Fruit fly (Drosophila melanogaster): ENCODE data around the gene Afti.
A peak's percentile ranks its signal among the peaks of the same experiment; 100 is the strongest.

The Afti gene

dm6 chr3R:14315912-14316444, 10.5 kb downstream of the Afti start, which contains the start of gene Set8 (continued):
- TF ChIP-seq zen (tag; optimal IDR thresholded peaks at IDR 0.05) (peak; percentile 40), Sin3A (optimal IDR thresholded peaks at IDR 0.05) (peak; percentile 48), sima (GFP tag; optimal IDR thresholded peaks at IDR 0.05) (no peak), CG8924 (tag; optimal IDR thresholded peaks at IDR 0.05) (peak; percentile 66), Dbx (GFP tag; IDR thresholded peaks at IDR 0.05) (0 out of 3 replicates have a peak, but pooled peaks have one; percentile 30), CG10462 (GFP tag; optimal IDR thresholded peaks at IDR 0.05) (no peak)

- TF ChIP-seq CG6791 (GFP tag; IDR thresholded peaks at IDR 0.05; ENCODE audit: partially characterized antibody) = peak; percentile 24; the same call in 1 of the 3 replicates
- 0 out of 3 replicates have a peak, but pooled peaks have one; percentile 8 for TF ChIP-seq knrl (GFP tag; IDR thresholded peaks at IDR 0.05; ENCODE audit: partially characterized antibody)
- no peak for TF ChIP-seq Doc2 (GFP tag; IDR thresholded peaks at IDR 0.05)
- no peak for TF ChIP-seq CG3995 (GFP tag; optimal IDR thresholded peaks at IDR 0.05)
- TF ChIP-seq trem (tag; optimal IDR thresholded peaks at IDR 0.05) = no peak
- no peak for TF ChIP-seq gcm (GFP tag; optimal IDR thresholded peaks at IDR 0.05)
Observed at dm6 chr3R:14314554-14314953, 11.9 kb downstream of the Afti start, which contains the start of gene Crz. TSS of gene Crz (plus strand) at chr3R:14314854.

DNA sequence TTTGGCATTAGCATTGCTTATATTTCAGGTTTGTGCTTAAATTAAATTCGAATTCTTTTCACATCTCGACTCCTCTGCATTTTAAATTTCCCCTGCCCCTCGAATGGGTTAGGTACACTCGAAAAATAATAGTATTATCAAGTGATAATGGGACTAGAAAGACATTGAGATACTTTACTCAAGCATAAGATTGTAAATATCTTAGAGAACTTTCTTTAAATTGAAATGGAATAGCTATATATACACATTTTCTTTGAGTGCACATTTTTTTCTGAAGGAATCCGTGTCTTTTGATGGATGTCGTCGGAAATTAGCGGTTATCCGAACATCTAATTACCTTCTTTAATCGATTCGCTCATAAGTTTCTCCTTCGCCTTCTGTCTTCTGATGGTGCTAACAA, 15.5 kb downstream of the Afti start:
- peak; percentile 30; the same call in 1 of the 3 replicates for TF ChIP-seq CG17361 (GFP tag; IDR thresholded peaks at IDR 0.05)
- TF ChIP-seq CG18011 (GFP tag; optimal IDR thresholded peaks at IDR 0.05) = no peak
- peak; percentile 54 for TF ChIP-seq gem (tag; optimal IDR thresholded peaks at IDR 0.05)
- 0 out of 2 replicates have a peak, but pooled peaks have one; percentile 18 for TF ChIP-seq Taf1 (GFP tag; IDR thresholded peaks at IDR 0.05)
- TF ChIP-seq CG10979 (tag; optimal IDR thresholded peaks at IDR 0.05) = peak; percentile 38
- TF ChIP-seq Ptx1 (GFP tag; IDR thresholded peaks at IDR 0.05) = peak; percentile 16; the same call in 1 of the 2 replicates
- TF ChIP-seq CG10267 (tag; optimal IDR thresholded peaks at IDR 0.05) = peak; percentile 21
- TF ChIP-seq Fer3 (tag; optimal IDR thresholded peaks at IDR 0.05) = peak; percentile 18
- TF ChIP-seq gro (GFP tag; optimal IDR thresholded peaks at IDR 0.05) = peak; percentile 30
- TF ChIP-seq Dip3 (GFP tag; optimal IDR thresholded peaks at IDR 0.05) = peak; percentile 9
- 0 out of 2 replicates have a peak, but pooled peaks have one; percentile 23 for TF ChIP-seq CG14441 (GFP tag; IDR thresholded peaks at IDR 0.05)
- peak; percentile 14 for TF ChIP-seq Hsf (GFP tag; optimal IDR thresholded peaks at IDR 0.05)
- TF ChIP-seq CG32532 (GFP tag; IDR thresholded peaks at IDR 0.05) = peak; percentile 75
- TF ChIP-seq CG34422 (GFP tag; IDR thresholded peaks at IDR 0.05) = peak; percentile 60; the same call in 1 of the 3 replicates
- TF ChIP-seq CG8924 (tag; optimal IDR thresholded peaks at IDR 0.05) = peak; percentile 30
- peak; percentile 52; the same call in 1 of the 2 replicates for TF ChIP-seq CG9932 (GFP tag; IDR thresholded peaks at IDR 0.05)
- peak; percentile 49 for TF ChIP-seq esg (GFP tag; conservative IDR thresholded peaks at IDR 0.05)
- peak; percentile 18; the same call in 1 of the 2 replicates for TF ChIP-seq klu (GFP tag; IDR thresholded peaks at IDR 0.05)
- TF ChIP-seq Camta (GFP tag; optimal IDR thresholded peaks at IDR 0.05) = peak; percentile 24
- peak; percentile 37; the same call in 1 of the 2 replicates for TF ChIP-seq CG6689 (GFP tag; IDR thresholded peaks at IDR 0.05)
- TF ChIP-seq CG12391 (tag; optimal IDR thresholded peaks at IDR 0.05) = peak; percentile 33
- peak; percentile 78 for TF ChIP-seq Rfx (GFP tag; IDR thresholded peaks at IDR 0.05)
- TF ChIP-seq sd (tag; optimal IDR thresholded peaks at IDR 0.05) = peak; percentile 13
- TF ChIP-seq CG8089 (GFP tag; optimal IDR thresholded peaks at IDR 0.05) = no peak
- peak; percentile 33; the same call in 1 of the 2 replicates for TF ChIP-seq danr (GFP tag; IDR thresholded peaks at IDR 0.05)
- TF ChIP-seq CG18262 (tag; optimal IDR thresholded peaks at IDR 0.05) = peak; percentile 51
- peak; percentile 48; the same call in 1 of the 2 replicates for TF ChIP-seq slbo (GFP tag; IDR thresholded peaks at IDR 0.05)
- no peak for TF ChIP-seq Ssrp (tag; optimal IDR thresholded peaks at IDR 0.05)
- TF ChIP-seq tgo (GFP tag; IDR thresholded peaks at IDR 0.05) = peak; percentile 40; the same call in 1 of the 3 replicates
- TF ChIP-seq al (GFP tag; IDR thresholded peaks at IDR 0.05) = peak; percentile 48
- TF ChIP-seq en (GFP tag; optimal IDR thresholded peaks at IDR 0.05) = peak; percentile 16
- TF ChIP-seq vvl (GFP tag; IDR thresholded peaks at IDR 0.05) = peak; percentile 67
- TF ChIP-seq slou (GFP tag; optimal IDR thresholded peaks at IDR 0.05) = no peak
- no peak for TF ChIP-seq knrl (GFP tag; IDR thresholded peaks at IDR 0.05; ENCODE audit: partially characterized antibody)
- TF ChIP-seq Blimp-1 (GFP tag; optimal IDR thresholded peaks at IDR 0.05) = peak; percentile 40
- peak; percentile 55; the same call in 1 of the 2 replicates for TF ChIP-seq lmd (GFP tag; IDR thresholded peaks at IDR 0.05)
- TF ChIP-seq Abd-B (GFP tag; optimal IDR thresholded peaks at IDR 0.05) = no peak

Data from whole organism, embryonic.